Fruit fly (Drosophila melanogaster) whole organism, embryonic: ENCODE results near the gene CG9044.

Experiments
- B-H2 ChIP-seq: fragments of 200-800 bp; sonication (Bioruptor generic); optimal IDR thresholded peaks from 2 replicates; lab custom pipeline; 2018; ENCODE audit warnings: missing biosample characterization, mild to moderate bottlenecking, missing genetic modification characterization
- CG10462 ChIP-seq: fragments of 200-800 bp; sonication (Bioruptor generic); optimal IDR thresholded peaks from 2 replicates; lab custom pipeline; 2016; ENCODE audit warnings: missing biosample characterization, missing genetic modification characterization
- CG10959 ChIP-seq: fragments of 200-800 bp; sonication (Bioruptor generic); IDR thresholded peaks from 2 replicates; pipeline ENCODE4 v1.3.6; 2022; ENCODE audit warnings: missing biosample characterization, missing genetic modification characterization
- CG15601 ChIP-seq: fragments of 200-800 bp; sonication (Bioruptor generic); optimal IDR thresholded peaks from 3 replicates; lab custom pipeline; 2019; ENCODE audit warnings: missing biosample characterization, mild to moderate bottlenecking, missing genetic modification characterization, moderate library complexity
- CG17186 ChIP-seq: fragments of 200-800 bp; sonication (Bioruptor generic); optimal IDR thresholded peaks from 3 replicates; lab custom pipeline; 2017; ENCODE audit warnings: missing biosample characterization, missing genetic modification reagents, missing genetic modification characterization
- CG2202 ChIP-seq: fragments of 200-800 bp; sonication (Bioruptor generic); optimal IDR thresholded peaks from 2 replicates; lab custom pipeline; 2018; ENCODE audit warnings: missing biosample characterization, mild to moderate bottlenecking, missing genetic modification characterization
- CG32767 ChIP-seq: fragments of 200-800 bp; sonication (Bioruptor generic); IDR thresholded peaks from 2 replicates; pipeline ENCODE4 v1.3.6; 2022; ENCODE audit warnings: missing biosample characterization, missing genetic modification characterization
- CG3407 ChIP-seq: fragments of 200-800 bp; sonication (Bioruptor generic); optimal IDR thresholded peaks from 2 replicates; lab custom pipeline; 2018; ENCODE audit warnings: missing biosample characterization, mild to moderate bottlenecking, missing genetic modification characterization
- CG34376 ChIP-seq: fragments of 200-800 bp; sonication (Bioruptor generic); optimal IDR thresholded peaks from 2 replicates; lab custom pipeline; 2018; ENCODE audit warnings: missing biosample characterization, mild to moderate bottlenecking, missing genetic modification characterization
- CG5180 ChIP-seq: fragments of 200-800 bp; sonication (Bioruptor generic); optimal IDR thresholded peaks from 3 replicates; lab custom pipeline; 2017; ENCODE audit warnings: missing biosample characterization, missing genetic modification characterization, mild to moderate bottlenecking, moderate library complexity, missing genetic modification reagents
- CG6765 ChIP-seq: fragments of 200-800 bp; sonication (Bioruptor generic); optimal IDR thresholded peaks from 3 replicates; lab custom pipeline; 2017; ENCODE audit warnings: missing biosample characterization, mild to moderate bottlenecking, missing genetic modification characterization
- CG7556 ChIP-seq: fragments of 200-800 bp; sonication (Bioruptor generic); optimal IDR thresholded peaks from 2 replicates; lab custom pipeline; 2017; ENCODE audit warnings: missing biosample characterization, mild to moderate bottlenecking, missing genetic modification characterization
- CG8924 ChIP-seq: fragments of 200-800 bp; optimal IDR thresholded peaks from 3 replicates; lab custom pipeline; 2019; ENCODE audit warnings: missing biosample characterization, mild to moderate bottlenecking, missing genetic modification characterization, moderate library complexity
- Dip3 ChIP-seq: fragments of 200-800 bp; sonication (Bioruptor generic); optimal IDR thresholded peaks from 3 replicates; lab custom pipeline; 2016; ENCODE audit warnings: missing biosample characterization, missing genetic modification characterization
- Dp ChIP-seq: fragments of 200-800 bp; sonication (Bioruptor generic); optimal IDR thresholded peaks from 2 replicates; lab custom pipeline; 2018; ENCODE audit warnings: missing biosample characterization, mild to moderate bottlenecking, missing genetic modification characterization, moderate library complexity
- Drgx ChIP-seq: fragments of 200-800 bp; sonication (Bioruptor generic); IDR thresholded peaks from 2 replicates; pipeline ENCODE4 v1.3.6; 2022; ENCODE audit warnings: missing biosample characterization, missing genetic modification characterization
- Hey ChIP-seq: fragments of 200-800 bp; sonication (Bioruptor generic); optimal IDR thresholded peaks from 3 replicates; lab custom pipeline; 2018; ENCODE audit warnings: missing biosample characterization, mild to moderate bottlenecking, missing genetic modification characterization
- HmgZ ChIP-seq: fragments of 200-800 bp; sonication (Bioruptor generic); optimal IDR thresholded peaks from 2 replicates; lab custom pipeline; 2018; ENCODE audit warnings: missing biosample characterization, mild to moderate bottlenecking, missing genetic modification characterization
- Hmr ChIP-seq: fragments of 200-800 bp; sonication (Bioruptor generic); optimal IDR thresholded peaks from 3 replicates; lab custom pipeline; 2017; ENCODE audit warnings: mild to moderate bottlenecking, missing biosample characterization, missing genetic modification reagents, missing genetic modification characterization
- NC2α ChIP-seq: fragments of 200-800 bp; sonication (Bioruptor generic); optimal IDR thresholded peaks from 2 replicates; lab custom pipeline; 2016; ENCODE audit warnings: missing biosample characterization, missing genetic modification characterization
- NC2β ChIP-seq: fragments of 200-800 bp; sonication (Bioruptor generic); optimal IDR thresholded peaks from 2 replicates; lab custom pipeline; 2016; ENCODE audit warnings: missing biosample characterization, missing genetic modification characterization
- Xrp1 ChIP-seq: fragments of 200-800 bp; sonication (Bioruptor generic); IDR thresholded peaks from 2 replicates; pipeline ENCODE4 v1.3.6; 2022; ENCODE audit warnings: missing biosample characterization, missing genetic modification characterization
- aop ChIP-seq: fragments of 200-800 bp; sonication (Bioruptor generic); IDR thresholded peaks from 2 replicates; pipeline ENCODE4 v1.3.6; 2022; ENCODE audit warnings: missing biosample characterization, missing genetic modification characterization
- bsh ChIP-seq, 2 experiments: fragments of 200-800 bp; sonication (Bioruptor generic); optimal IDR thresholded peaks; 2 replicates each; lab custom pipeline; 2017 to 2018; ENCODE audit warnings: mild to moderate bottlenecking in 2 of 2, missing biosample characterization in 2 of 2, missing genetic modification characterization in 2 of 2, moderate library complexity in 1 of 2
- btn ChIP-seq: fragments of 200-800 bp; sonication (Bioruptor generic); optimal IDR thresholded peaks from 2 replicates; lab custom pipeline; 2016; ENCODE audit warnings: missing biosample characterization, missing genetic modification characterization
- caup ChIP-seq: fragments of 200-800 bp; sonication (Bioruptor generic); optimal IDR thresholded peaks from 3 replicates; lab custom pipeline; 2017; ENCODE audit warnings: missing biosample characterization, mild to moderate bottlenecking, missing genetic modification characterization, moderate library complexity; ENCODE audit not compliant: severe bottlenecking
- ci ChIP-seq: fragments of 200-800 bp; sonication (Bioruptor generic); IDR thresholded peaks from 3 replicates; pipeline ENCODE4 v1.3.6; 2022; ENCODE audit warnings: missing biosample characterization, missing genetic modification characterization
- crc ChIP-seq: fragments of 200-800 bp; sonication (Bioruptor generic); optimal IDR thresholded peaks from 2 replicates; lab custom pipeline; 2016; ENCODE audit warnings: missing biosample characterization, missing genetic modification characterization
- dm ChIP-seq: fragments of 200-800 bp; sonication (Bioruptor generic); optimal IDR thresholded peaks from 3 replicates; lab custom pipeline; 2016; ENCODE audit warnings: missing biosample characterization, missing genetic modification characterization
- emc ChIP-seq: fragments of 200-800 bp; sonication (Bioruptor generic); optimal IDR thresholded peaks from 2 replicates; lab custom pipeline; 2016; ENCODE audit warnings: missing biosample characterization, missing genetic modification characterization
- esg ChIP-seq: fragments of 200-800 bp; sonication (Bioruptor generic); conservative IDR thresholded peaks from 2 replicates; pipeline ENCODE4 v1.3.6; 2022; ENCODE audit warnings: missing biosample characterization, missing genetic modification characterization
- eve ChIP-seq, 2 experiments: fragments of >200 bp; optimal IDR thresholded peaks; 2 replicates each; lab custom pipeline; 2017; ENCODE audit warnings: missing biosample characterization in 2 of 2, missing genetic modification characterization in 2 of 2
- fd102C ChIP-seq: fragments of 200-800 bp; sonication (Bioruptor generic); optimal IDR thresholded peaks from 2 replicates; lab custom pipeline; 2018; ENCODE audit warnings: missing biosample characterization, mild to moderate bottlenecking, missing genetic modification characterization, moderate library complexity
- fd3F ChIP-seq: fragments of 200-800 bp; sonication (Bioruptor generic); optimal IDR thresholded peaks from 2 replicates; lab custom pipeline; 2018; ENCODE audit warnings: missing biosample characterization, mild to moderate bottlenecking, missing genetic modification characterization, moderate library complexity
- gcm ChIP-seq: fragments of 200-800 bp; sonication (Bioruptor generic); optimal IDR thresholded peaks from 2 replicates; lab custom pipeline; 2019; ENCODE audit warnings: missing biosample characterization, mild to moderate bottlenecking, missing genetic modification characterization, moderate library complexity
- ham ChIP-seq: fragments of 200-800 bp; sonication (Bioruptor generic); IDR thresholded peaks from 2 replicates; pipeline ENCODE4 v1.3.6; 2022; ENCODE audit warnings: missing biosample characterization, missing genetic modification characterization
- hkb ChIP-seq, 2 experiments: fragments of 200-800 bp in 1 of 2; fragments of >200 bp in 1 of 2; sonication (Bioruptor generic) in 1 of 2; IDR thresholded peaks in 1 of 2; optimal IDR thresholded peaks in 1 of 2; 2 replicates each; pipeline versions ENCODE4 v1.3.6 to Lab custom; 2017 to 2022; ENCODE audit warnings: missing biosample characterization in 1 of 2, missing genetic modification characterization in 1 of 2
- klu ChIP-seq: fragments of 200-800 bp; sonication (Bioruptor generic); IDR thresholded peaks from 2 replicates; pipeline ENCODE4 v1.3.6; 2022; ENCODE audit warnings: missing biosample characterization, missing genetic modification characterization
- nerfin-2 ChIP-seq: fragments of 200-800 bp; sonication (Bioruptor generic); IDR thresholded peaks from 2 replicates; pipeline ENCODE4 v1.3.6; 2022; ENCODE audit warnings: missing biosample characterization, missing genetic modification characterization; ENCODE audit not compliant: partially characterized antibody
- nom ChIP-seq: fragments of 200-800 bp; sonication (Bioruptor generic); optimal IDR thresholded peaks from 2 replicates; lab custom pipeline; 2017; ENCODE audit warnings: missing biosample characterization, missing genetic modification characterization, mild to moderate bottlenecking, moderate library complexity, missing genetic modification reagents
- pan ChIP-seq, 4 experiments: fragments of >200 bp in 3 of 4; fragments of 200-800 bp in 1 of 4; sonication (Bioruptor generic) in 1 of 4; optimal IDR thresholded peaks in 3 of 4; IDR thresholded peaks in 1 of 4; 2 replicates each; pipeline versions ENCODE4 v1.3.6 to Lab custom; 2017 to 2022; ENCODE audit warnings: missing biosample characterization in 2 of 4, missing genetic modification characterization in 2 of 4, mixed read lengths in 1 of 4
- pnt ChIP-seq: fragments of 200-800 bp; sonication (Bioruptor generic); optimal IDR thresholded peaks from 3 replicates; lab custom pipeline; 2016; ENCODE audit warnings: missing biosample characterization, missing genetic modification characterization
- ranshi ChIP-seq: fragments of 200-800 bp; sonication (Bioruptor generic); IDR thresholded peaks from 2 replicates; pipeline ENCODE4 v1.3.6; 2022; ENCODE audit warnings: missing biosample characterization, missing genetic modification characterization
- tap ChIP-seq: fragments of 200-800 bp; optimal IDR thresholded peaks from 3 replicates; lab custom pipeline; 2019; ENCODE audit warnings: missing biosample characterization, mild to moderate bottlenecking, missing genetic modification characterization, moderate library complexity
- unpg ChIP-seq: fragments of 200-800 bp; sonication (Bioruptor generic); optimal IDR thresholded peaks from 3 replicates; lab custom pipeline; 2018; ENCODE audit warnings: missing biosample characterization, mild to moderate bottlenecking, missing genetic modification characterization, moderate library complexity
- wek ChIP-seq: fragments of 200-800 bp; sonication (Bioruptor generic); optimal IDR thresholded peaks from 3 replicates; lab custom pipeline; 2018; ENCODE audit warnings: missing biosample characterization, mild to moderate bottlenecking, missing genetic modification characterization, moderate library complexity
- zf30C ChIP-seq: fragments of 200-800 bp; sonication (Bioruptor generic); optimal IDR thresholded peaks from 3 replicates; lab custom pipeline; 2018; ENCODE audit warnings: missing biosample characterization, mild to moderate bottlenecking, missing genetic modification characterization

CG9044 gene

dm6 chr2L:5944305-5945282 lies 4.7 kb upstream of the CG9044 start (continued):
- TF ChIP-seq eve (GFP tag; optimal IDR thresholded peaks at IDR 0.05; lab: Kevin White, UChicago) (no peak), CG8924 (tag; lab: Kevin White, UChicago) (no peak), Hey (tag; lab: Kevin White, UChicago) (peak; percentile 43), Hmr (GFP tag; lab: Kevin White, UChicago) (no peak), Drgx (no peak), gcm (GFP tag; lab: Kevin White, UChicago) (no peak), CG3407 (GFP tag; lab: Kevin White, UChicago) (no peak), fd3F (GFP tag; lab: Kevin White, UChicago) (no peak), caup (GFP tag; lab: Kevin White, UChicago) (peak; percentile 39), CG10462 (GFP tag; lab: Kevin White, UChicago) (no peak), CG2202 (tag; lab: Kevin White, UChicago) (no peak), tap (tag; lab: Kevin White, UChicago) (no peak), nerfin-2 (no peak), bsh (GFP tag; optimal IDR thresholded peaks at IDR 0.05; lab: Kevin White, UChicago) (peak in 1 of 2 experiments; percentile 23), CG5180 (GFP tag; lab: Kevin White, UChicago) (no peak), NC2α (peak; percentile 50), esg (GFP tag; lab: Robert Waterston, UW) (no peak), CG6765 (GFP tag; lab: Kevin White, UChicago) (no peak), fd102C (no peak), nom (GFP tag; lab: Kevin White, UChicago) (no peak), crc (GFP tag; lab: Kevin White, UChicago) (no peak), Dip3 (GFP tag; lab: Kevin White, UChicago) (no peak), wek (GFP tag; lab: Kevin White, UChicago) (no peak), ranshi (GFP tag; lab: Robert Waterston, UW) (peak; percentile 25; the same call in 1 of the 2 replicates), ham (GFP tag; lab: Robert Waterston, UW) (no peak), CG15601 (tag; lab: Kevin White, UChicago) (no peak), NC2β (GFP tag; lab: Kevin White, UChicago) (no peak), unpg (GFP tag; lab: Kevin White, UChicago) (no peak), aop (GFP tag; lab: Robert Waterston, UW) (no peak), zf30C (GFP tag; lab: Kevin White, UChicago) (no peak), HmgZ (tag; lab: Kevin White, UChicago) (peak; percentile 53), dm (GFP tag; lab: Kevin White, UChicago) (no peak), Dp (GFP tag; lab: Kevin White, UChicago) (no peak), pan (optimal IDR thresholded peaks at IDR 0.05; lab: Kevin White, UChicago) (no peak), pan (GFP tag; optimal IDR thresholded peaks at IDR 0.05 in 1 of 2, IDR thresholded peaks at IDR 0.05 in 1 of 2) (no peak), btn (GFP tag; lab: Kevin White, UChicago) (no peak), CG10959 (GFP tag; lab: Robert Waterston, UW) (0 out of 2 replicates have a peak, but pooled peaks have one; percentile 14), ci (GFP tag; lab: Robert Waterston, UW) (peak; percentile 78), CG34376 (GFP tag; lab: Kevin White, UChicago) (no peak), CG7556 (no peak), CG17186 (GFP tag; lab: Kevin White, UChicago) (no peak), CG32767 (GFP tag; lab: Robert Waterston, UW) (no peak), B-H2 (GFP tag; lab: Kevin White, UChicago) (peak; percentile 48), hkb (optimal IDR thresholded peaks at IDR 0.05; lab: Kevin White, UChicago) (no peak), hkb (GFP tag; IDR thresholded peaks at IDR 0.05; lab: Robert Waterston, UW) (peak; percentile 63; the same call in 1 of the 2 replicates), klu (GFP tag; lab: Robert Waterston, UW) (0 out of 2 replicates have a peak, but pooled peaks have one; percentile 19), pnt (GFP tag; lab: Kevin White, UChicago) (no peak), Xrp1 (no peak), emc (GFP tag; lab: Kevin White, UChicago) (no peak)
